Fruit fly (Drosophila melanogaster) whole organism, embryonic: ENCODE data around the gene CG5861.

Experiments
- Aef1 ChIP-seq: fragments of 200-800 bp; sonication (Bioruptor generic); IDR thresholded peaks from 3 replicates; pipeline ENCODE4 v1.3.6; 2022; ENCODE audit warnings: missing biosample characterization, missing genetic modification characterization
- B-H2 ChIP-seq: fragments of 200-800 bp; sonication (Bioruptor generic); optimal IDR thresholded peaks from 2 replicates; lab custom pipeline; 2018; ENCODE audit warnings: missing biosample characterization, mild to moderate bottlenecking, missing genetic modification characterization
- Bteb2 ChIP-seq: fragments of 200-800 bp; sonication (Bioruptor generic); optimal IDR thresholded peaks from 2 replicates; lab custom pipeline; 2016; ENCODE audit warnings: missing biosample characterization, missing genetic modification characterization
- CG10565 ChIP-seq: fragments of 200-800 bp; sonication (Bioruptor generic); optimal IDR thresholded peaks from 3 replicates; lab custom pipeline; 2016; ENCODE audit warnings: missing biosample characterization, mild to moderate bottlenecking, missing genetic modification characterization
- CG12391 ChIP-seq: fragments of 200-800 bp; sonication (Bioruptor generic); optimal IDR thresholded peaks from 3 replicates; lab custom pipeline; 2018; ENCODE audit warnings: missing biosample characterization, mild to moderate bottlenecking, missing genetic modification characterization, moderate library complexity
- CG12942 ChIP-seq: fragments of 200-800 bp; sonication (Bioruptor generic); optimal IDR thresholded peaks from 3 replicates; lab custom pipeline; 2016; ENCODE audit warnings: missing biosample characterization, missing genetic modification characterization
- CG13624 ChIP-seq: fragments of 200-800 bp; sonication (Bioruptor generic); optimal IDR thresholded peaks from 2 replicates; lab custom pipeline; 2016; ENCODE audit warnings: missing biosample characterization, missing genetic modification characterization
- CG13894 ChIP-seq: fragments of 200-800 bp; sonication (Bioruptor generic); optimal IDR thresholded peaks from 3 replicates; lab custom pipeline; 2018; ENCODE audit warnings: missing biosample characterization, mild to moderate bottlenecking, missing genetic modification characterization, moderate library complexity
- CG15269 ChIP-seq: fragments of 200-800 bp; sonication (Bioruptor generic); optimal IDR thresholded peaks from 2 replicates; lab custom pipeline; 2018; ENCODE audit warnings: missing biosample characterization, mild to moderate bottlenecking, missing genetic modification characterization, moderate library complexity
- CG1602 ChIP-seq: fragments of 200-800 bp; sonication (Bioruptor generic); optimal IDR thresholded peaks from 3 replicates; lab custom pipeline; 2016; ENCODE audit warnings: missing biosample characterization, missing genetic modification characterization
- CG16813 ChIP-seq: fragments of 200-800 bp; sonication (Bioruptor generic); IDR thresholded peaks from 3 replicates; pipeline ENCODE4 v1.3.6; 2022; ENCODE audit warnings: missing biosample characterization, missing genetic modification characterization; ENCODE audit not compliant: partially characterized antibody
- CG17385 ChIP-seq: fragments of 200-800 bp; sonication (Bioruptor generic); optimal IDR thresholded peaks from 3 replicates; lab custom pipeline; 2018; ENCODE audit warnings: missing biosample characterization, mild to moderate bottlenecking, missing genetic modification characterization
- CG17568 ChIP-seq: fragments of 200-800 bp; sonication (Bioruptor generic); optimal IDR thresholded peaks from 2 replicates; lab custom pipeline; 2018; ENCODE audit warnings: missing biosample characterization, mild to moderate bottlenecking, missing genetic modification characterization, moderate library complexity
- CG2875 ChIP-seq: fragments of 200-800 bp; sonication (Bioruptor generic); optimal IDR thresholded peaks from 2 replicates; lab custom pipeline; 2017; ENCODE audit warnings: missing biosample characterization, mild to moderate bottlenecking, missing genetic modification characterization, missing genetic modification reagents
- CG2889 ChIP-seq: fragments of 200-800 bp; sonication (Bioruptor generic); IDR thresholded peaks from 3 replicates; pipeline ENCODE4 v1.3.6; 2022; ENCODE audit warnings: missing biosample characterization, missing genetic modification characterization
- CG31365 ChIP-seq: fragments of 200-800 bp; sonication (Bioruptor generic); optimal IDR thresholded peaks from 2 replicates; lab custom pipeline; 2018; ENCODE audit warnings: missing biosample characterization, mild to moderate bottlenecking, missing genetic modification characterization
- CG3995 ChIP-seq: fragments of 200-800 bp; sonication (Bioruptor generic); optimal IDR thresholded peaks from 3 replicates; lab custom pipeline; 2016; ENCODE audit warnings: missing biosample characterization, missing genetic modification characterization
- CG4328 ChIP-seq: fragments of 200-800 bp; sonication (Bioruptor generic); optimal IDR thresholded peaks from 3 replicates; lab custom pipeline; 2017; ENCODE audit warnings: missing biosample characterization, missing genetic modification reagents, missing genetic modification characterization
- CG4404 ChIP-seq: fragments of 200-800 bp; sonication (Bioruptor generic); IDR thresholded peaks from 2 replicates; pipeline ENCODE4 v1.3.6; 2022; ENCODE audit warnings: missing biosample characterization, missing genetic modification characterization
- CG4707 ChIP-seq: fragments of 200-800 bp; sonication (Bioruptor generic); optimal IDR thresholded peaks from 2 replicates; lab custom pipeline; 2018; ENCODE audit warnings: missing biosample characterization, mild to moderate bottlenecking, missing genetic modification characterization, moderate library complexity
- CG4854 ChIP-seq: fragments of 200-800 bp; sonication (Bioruptor generic); optimal IDR thresholded peaks from 2 replicates; lab custom pipeline; 2016; ENCODE audit warnings: missing biosample characterization, missing genetic modification characterization, inconsistent platforms
- CG5180 ChIP-seq: fragments of 200-800 bp; sonication (Bioruptor generic); optimal IDR thresholded peaks from 3 replicates; lab custom pipeline; 2017; ENCODE audit warnings: missing biosample characterization, missing genetic modification characterization, mild to moderate bottlenecking, moderate library complexity, missing genetic modification reagents
- CG6272 ChIP-seq: fragments of 200-800 bp; sonication (Bioruptor generic); IDR thresholded peaks from 2 replicates; pipeline ENCODE4 v1.3.6; 2022; ENCODE audit warnings: missing biosample characterization, missing genetic modification characterization
- CG7928 ChIP-seq: fragments of 200-800 bp; sonication (Bioruptor generic); optimal IDR thresholded peaks from 2 replicates; lab custom pipeline; 2017; ENCODE audit warnings: missing biosample characterization, mild to moderate bottlenecking, missing genetic modification characterization
- CG7963 ChIP-seq: fragments of 200-800 bp; sonication (Bioruptor generic); IDR thresholded peaks from 3 replicates; pipeline ENCODE4 v1.3.6; 2022; ENCODE audit warnings: missing biosample characterization, missing genetic modification characterization; ENCODE audit not compliant: partially characterized antibody
- CG8089 ChIP-seq: fragments of 200-800 bp; sonication (Bioruptor generic); optimal IDR thresholded peaks from 3 replicates; lab custom pipeline; 2016; ENCODE audit warnings: missing biosample characterization, missing genetic modification characterization
- CG8944 ChIP-seq: fragments of 200-800 bp; sonication (Bioruptor generic); optimal IDR thresholded peaks from 3 replicates; lab custom pipeline; 2016; ENCODE audit warnings: missing biosample characterization, missing genetic modification characterization
- Dfd ChIP-seq, 2 experiments: fragments of >200 bp; optimal IDR thresholded peaks; 2 replicates each; lab custom pipeline; 2017; ENCODE audit warnings: missing biosample characterization in 2 of 2, missing genetic modification characterization in 2 of 2
- Gug ChIP-seq: fragments of 200-800 bp; sonication (Bioruptor generic); IDR thresholded peaks from 4 replicates; pipeline ENCODE4 v1.3.6; 2022; ENCODE audit warnings: missing biosample characterization, missing genetic modification characterization
- HLHmδ ChIP-seq: fragments of 200-800 bp; sonication (Bioruptor generic); optimal IDR thresholded peaks from 2 replicates; lab custom pipeline; 2018; ENCODE audit warnings: missing biosample characterization, mild to moderate bottlenecking, missing genetic modification characterization, moderate library complexity
- Hr39 ChIP-seq: fragments of >200 bp; optimal IDR thresholded peaks from 2 replicates; lab custom pipeline; 2017
- Mes4 ChIP-seq: fragments of 200-800 bp; sonication (Bioruptor generic); optimal IDR thresholded peaks from 2 replicates; lab custom pipeline; 2016; ENCODE audit warnings: missing biosample characterization, missing genetic modification characterization
- Oaz ChIP-seq: fragments of 200-800 bp; sonication (Bioruptor generic); IDR thresholded peaks from 2 replicates; pipeline ENCODE4 v1.3.6; 2022; ENCODE audit warnings: missing biosample characterization, missing genetic modification characterization
- PHDP ChIP-seq: fragments of 200-800 bp; sonication (Bioruptor generic); optimal IDR thresholded peaks from 3 replicates; lab custom pipeline; 2018; ENCODE audit warnings: missing biosample characterization, mild to moderate bottlenecking, missing genetic modification characterization, moderate library complexity
- Six4 ChIP-seq: fragments of 200-800 bp; sonication (Bioruptor generic); optimal IDR thresholded peaks from 2 replicates; lab custom pipeline; 2016; ENCODE audit warnings: missing biosample characterization, missing genetic modification characterization
- Sox102F ChIP-seq: fragments of 200-800 bp; sonication (Bioruptor generic); optimal IDR thresholded peaks from 2 replicates; lab custom pipeline; 2018; ENCODE audit warnings: missing biosample characterization, mild to moderate bottlenecking, missing genetic modification characterization, moderate library complexity
- bsh ChIP-seq, 2 experiments: fragments of 200-800 bp; sonication (Bioruptor generic); optimal IDR thresholded peaks; 2 replicates each; lab custom pipeline; 2017 to 2018; ENCODE audit warnings: mild to moderate bottlenecking in 2 of 2, missing biosample characterization in 2 of 2, missing genetic modification characterization in 2 of 2, moderate library complexity in 1 of 2
- dmrt99B ChIP-seq: fragments of 200-800 bp; sonication (Bioruptor generic); optimal IDR thresholded peaks from 2 replicates; lab custom pipeline; 2018; ENCODE audit warnings: missing biosample characterization, mild to moderate bottlenecking, missing genetic modification characterization, moderate library complexity
- exex ChIP-seq: fragments of 200-800 bp; sonication (Bioruptor generic); optimal IDR thresholded peaks from 4 replicates; lab custom pipeline; 2018; ENCODE audit warnings: missing biosample characterization, mild to moderate bottlenecking, missing genetic modification characterization, moderate library complexity
- jumu ChIP-seq: fragments of 200-800 bp; sonication (Bioruptor generic); optimal IDR thresholded peaks from 3 replicates; lab custom pipeline; 2016; ENCODE audit warnings: missing biosample characterization, missing genetic modification characterization
- mam ChIP-seq: fragments of 200-800 bp; sonication (Bioruptor generic); optimal IDR thresholded peaks from 3 replicates; lab custom pipeline; 2016; ENCODE audit warnings: missing biosample characterization, missing genetic modification characterization
- mirr ChIP-seq: fragments of 200-800 bp; sonication (Bioruptor generic); optimal IDR thresholded peaks from 3 replicates; lab custom pipeline; 2018; ENCODE audit warnings: missing biosample characterization, mild to moderate bottlenecking, missing genetic modification characterization
- nerfin-1 ChIP-seq: fragments of 200-800 bp; sonication (Bioruptor generic); optimal IDR thresholded peaks from 3 replicates; lab custom pipeline; 2019; ENCODE audit warnings: missing biosample characterization, mild to moderate bottlenecking, missing genetic modification characterization, moderate library complexity
- nmo ChIP-seq: fragments of 200-800 bp; sonication (Bioruptor generic); optimal IDR thresholded peaks from 2 replicates; lab custom pipeline; 2018; ENCODE audit warnings: missing biosample characterization, mild to moderate bottlenecking, missing genetic modification characterization, moderate library complexity
- otp ChIP-seq: fragments of 200-800 bp; sonication (Bioruptor generic); IDR thresholded peaks from 3 replicates; pipeline ENCODE4, ENCODE4 v1.3.6; 2022; ENCODE audit warnings: missing biosample characterization, missing genetic modification characterization
- sima ChIP-seq: fragments of 200-800 bp; sonication (Bioruptor generic); optimal IDR thresholded peaks from 2 replicates; lab custom pipeline; 2016; ENCODE audit warnings: missing biosample characterization, missing genetic modification characterization
- sisA ChIP-seq: fragments of 200-800 bp; sonication (Bioruptor generic); IDR thresholded peaks from 2 replicates; pipeline ENCODE4 v1.3.6; 2022; ENCODE audit warnings: missing biosample characterization, missing genetic modification characterization
- tio ChIP-seq: fragments of 200-800 bp; sonication (Bioruptor generic); optimal IDR thresholded peaks from 2 replicates; lab custom pipeline; 2017; ENCODE audit warnings: missing biosample characterization, missing genetic modification characterization, inconsistent platforms
- vvl ChIP-seq: fragments of 200-800 bp; sonication (Bioruptor generic); IDR thresholded peaks from 2 replicates; pipeline ENCODE4 v1.3.6; 2022; ENCODE audit warnings: missing biosample characterization, missing genetic modification characterization
- wdn ChIP-seq: fragments of 200-800 bp; sonication (Bioruptor generic); IDR thresholded peaks from 2 replicates; pipeline ENCODE4 v1.3.6; 2022; ENCODE audit warnings: missing biosample characterization, missing genetic modification characterization

Gene CG5861

dm6 chr2L:16286360-16287005 lies 20.6 kb downstream of the CG5861 start (continued):
- peak; percentile 53 for TF ChIP-seq CG31365 (tag; lab: Kevin White, UChicago)
- peak; percentile 28 for TF ChIP-seq CG13894 (tag; lab: Kevin White, UChicago)
- TF ChIP-seq jumu (GFP tag; lab: Kevin White, UChicago) = peak; percentile 79
- TF ChIP-seq Oaz (GFP tag; lab: Robert Waterston, UW) = no peak
- no peak for TF ChIP-seq wdn
- TF ChIP-seq CG3995 (GFP tag; lab: Kevin White, UChicago) = peak; percentile 62
- TF ChIP-seq CG8089 (GFP tag; lab: Kevin White, UChicago) = peak; percentile 55
- TF ChIP-seq Hr39 (lab: Kevin White, UChicago) = no peak
- no peak for TF ChIP-seq Dfd (GFP tag; optimal IDR thresholded peaks at IDR 0.05; lab: Kevin White, UChicago)
- TF ChIP-seq mam (GFP tag; lab: Kevin White, UChicago) = peak; percentile 83
- TF ChIP-seq CG4854 (GFP tag; lab: Kevin White, UChicago) = peak; percentile 84
- peak; percentile 83 for TF ChIP-seq nmo (GFP tag; lab: Kevin White, UChicago)
- TF ChIP-seq CG1602 (GFP tag; lab: Kevin White, UChicago) = peak; percentile 79
- peak; percentile 68 for TF ChIP-seq tio (GFP tag; lab: Kevin White, UChicago)
- peak; percentile 72 for TF ChIP-seq Mes4 (GFP tag; lab: Kevin White, UChicago)
- peak; percentile 87 for TF ChIP-seq Sox102F (GFP tag; lab: Kevin White, UChicago)
- TF ChIP-seq sisA = no peak
- peak; percentile 73 for TF ChIP-seq CG13624 (GFP tag; lab: Kevin White, UChicago)
- TF ChIP-seq CG16813 (GFP tag; lab: Robert Waterston, UW) = no peak
- TF ChIP-seq CG2889 (GFP tag; lab: Robert Waterston, UW) = no peak
- TF ChIP-seq otp (GFP tag; lab: Robert Waterston, UW) = no peak
- TF ChIP-seq CG10565 (GFP tag; lab: Kevin White, UChicago) = no peak
- peak; percentile 52 for TF ChIP-seq nerfin-1 (tag; lab: Kevin White, UChicago)
- TF ChIP-seq Aef1 (GFP tag; lab: Robert Waterston, UW) = no peak
- TF ChIP-seq Bteb2 (GFP tag; lab: Kevin White, UChicago) = peak; percentile 71
- TF ChIP-seq PHDP (tag; lab: Kevin White, UChicago) = peak; percentile 88
- no peak for TF ChIP-seq HLHmδ (GFP tag; lab: Kevin White, UChicago)
- peak; percentile 62 for TF ChIP-seq CG5180 (GFP tag; lab: Kevin White, UChicago)
- peak; percentile 63 for TF ChIP-seq Six4 (GFP tag; lab: Kevin White, UChicago)
- peak; percentile 68 for TF ChIP-seq sima
- TF ChIP-seq CG17385 (GFP tag; lab: Kevin White, UChicago) = peak; percentile 74
- TF ChIP-seq dmrt99B (tag; lab: Kevin White, UChicago) = peak; percentile 85
- peak; percentile 53 for TF ChIP-seq CG7928
- TF ChIP-seq CG8944 = peak; percentile 53
- peak; percentile 75 for TF ChIP-seq mirr (GFP tag; lab: Kevin White, UChicago)
- peak; percentile 90 for TF ChIP-seq CG12391 (tag; lab: Kevin White, UChicago)
- TF ChIP-seq CG4707 (GFP tag; lab: Kevin White, UChicago) = peak; percentile 19
- TF ChIP-seq CG4404 = no peak
- peak; percentile 81 for TF ChIP-seq CG12942 (GFP tag; lab: Kevin White, UChicago)
- peak; percentile 72 for TF ChIP-seq CG6272 (GFP tag; lab: Robert Waterston, UW)
- peak; percentile 49 for TF ChIP-seq CG17568 (GFP tag; lab: Kevin White, UChicago)
- peak; percentile 91 for TF ChIP-seq Gug (GFP tag; lab: Robert Waterston, UW)
- TF ChIP-seq exex = peak; percentile 44
- peak; percentile 59 for TF ChIP-seq CG2875 (GFP tag; lab: Kevin White, UChicago)
- peak; percentile 31 to 82 for TF ChIP-seq bsh (GFP tag; optimal IDR thresholded peaks at IDR 0.05; lab: Kevin White, UChicago)
- TF ChIP-seq CG4328 (GFP tag; lab: Kevin White, UChicago) = peak; percentile 71
- peak; percentile 83 for TF ChIP-seq CG15269 (tag; lab: Kevin White, UChicago)
- no peak for TF ChIP-seq vvl (GFP tag; lab: Robert Waterston, UW)
- peak; percentile 64 for TF ChIP-seq B-H2 (GFP tag; lab: Kevin White, UChicago)
- no peak for TF ChIP-seq CG7963 (GFP tag; lab: Robert Waterston, UW)
